Worm (Caenorhabditis elegans) whole organism, late embryonic: ENCODE measurements around the gene smf-2.

Experiments
- K02D7.2 ChIP-seq: sonication (generic microtip); optimal IDR thresholded peaks from 2 replicates; lab custom pipeline; 2017; ENCODE audit warnings: mild to moderate bottlenecking, missing genetic modification characterization, missing compliant biosample characterization
- K09A11.1 ChIP-seq: sonication (generic microtip); optimal IDR thresholded peaks from 2 replicates; lab custom pipeline; 2017; ENCODE audit warnings: antibody characterized with exemption, mild to moderate bottlenecking, missing genetic modification characterization, missing compliant biosample characterization; ENCODE audit not compliant: insufficient read depth
- Y22D7AL.16 ChIP-seq: sonication (generic microtip); optimal IDR thresholded peaks from 2 replicates; lab custom pipeline; 2016; ENCODE audit warnings: missing genetic modification characterization, missing compliant biosample characterization
- ahr-1 ChIP-seq: sonication (generic microtip); optimal IDR thresholded peaks from 2 replicates; lab custom pipeline; 2016; ENCODE audit warnings: missing genetic modification characterization, missing compliant biosample characterization
- ama-1 ChIP-seq: fragments of 150-350 bp; optimal IDR thresholded peaks from 2 replicates; lab custom pipeline; 2014
- ceh-14 ChIP-seq: sonication (generic microtip); optimal IDR thresholded peaks from 2 replicates; lab custom pipeline; 2016; ENCODE audit warnings: missing genotype, missing genetic modification characterization, missing compliant biosample characterization
- ceh-18 ChIP-seq: sonication (generic microtip); optimal IDR thresholded peaks from 2 replicates; lab custom pipeline; 2016; ENCODE audit warnings: missing genetic modification characterization, missing compliant biosample characterization
- ceh-2 ChIP-seq: sonication (generic microtip); optimal IDR thresholded peaks from 2 replicates; lab custom pipeline; 2016; ENCODE audit warnings: missing genotype, missing genetic modification characterization, missing compliant biosample characterization
- ceh-22 ChIP-seq: sonication (generic microtip); optimal IDR thresholded peaks from 2 replicates; lab custom pipeline; 2017; ENCODE audit warnings: missing biosample characterization, missing genetic modification characterization
- ceh-30 ChIP-seq: fragments of 150-350 bp; optimal IDR thresholded peaks from 2 replicates; lab custom pipeline; 2014; ENCODE audit warnings: missing biosample characterization, missing genetic modification characterization
- ceh-31 ChIP-seq: sonication (generic microtip); optimal IDR thresholded peaks from 2 replicates; lab custom pipeline; 2016; ENCODE audit warnings: missing genetic modification characterization, missing compliant biosample characterization
- ceh-34 ChIP-seq: sonication (generic microtip); optimal IDR thresholded peaks from 2 replicates; lab custom pipeline; 2016; ENCODE audit warnings: mild to moderate bottlenecking, missing genetic modification characterization, missing compliant biosample characterization
- ceh-48 ChIP-seq: sonication (generic microtip); optimal IDR thresholded peaks from 2 replicates; lab custom pipeline; 2016; ENCODE audit warnings: missing genetic modification characterization, inconsistent platforms, missing compliant biosample characterization
- ceh-6 ChIP-seq: fragments of 200-800 bp; sonication (Bioruptor generic); optimal IDR thresholded peaks from 2 replicates; lab custom pipeline; 2018; ENCODE audit warnings: mild to moderate bottlenecking, missing genetic modification characterization, missing compliant biosample characterization
- ceh-9 ChIP-seq: sonication (generic microtip); optimal IDR thresholded peaks from 2 replicates; lab custom pipeline; 2016; ENCODE audit warnings: mild to moderate bottlenecking, missing genetic modification characterization, inconsistent platforms, missing compliant biosample characterization
- dve-1 ChIP-seq: sonication (generic microtip); optimal IDR thresholded peaks from 2 replicates; lab custom pipeline; 2017; ENCODE audit warnings: antibody characterized with exemption, mild to moderate bottlenecking, missing genetic modification characterization, missing compliant biosample characterization
- elt-4 ChIP-seq: sonication (generic microtip); optimal IDR thresholded peaks from 2 replicates; lab custom pipeline; 2016; ENCODE audit warnings: missing genetic modification characterization, missing compliant biosample characterization
- ets-4 ChIP-seq: sonication (generic microtip); optimal IDR thresholded peaks from 2 replicates; lab custom pipeline; 2016; ENCODE audit warnings: missing genetic modification characterization, missing compliant biosample characterization
- fax-1 ChIP-seq: sonication (generic microtip); optimal IDR thresholded peaks from 2 replicates; lab custom pipeline; 2016; ENCODE audit warnings: missing genotype, missing genetic modification characterization, missing compliant biosample characterization
- fkh-6 ChIP-seq: sonication (generic microtip); optimal IDR thresholded peaks from 2 replicates; lab custom pipeline; 2016; ENCODE audit warnings: missing genetic modification characterization, missing compliant biosample characterization
- hlh-6 ChIP-seq: sonication (generic microtip); optimal IDR thresholded peaks from 2 replicates; lab custom pipeline; 2016; ENCODE audit warnings: missing genotype, missing genetic modification characterization, missing compliant biosample characterization
- lim-6 ChIP-seq: sonication (generic microtip); optimal IDR thresholded peaks from 2 replicates; lab custom pipeline; 2016; ENCODE audit warnings: missing genetic modification characterization, missing compliant biosample characterization
- lin-11 ChIP-seq: fragments of 200-800 bp; sonication (Bioruptor generic); optimal IDR thresholded peaks from 2 replicates; lab custom pipeline; 2018; ENCODE audit warnings: mild to moderate bottlenecking, missing genetic modification characterization, missing compliant biosample characterization
- madf-2 ChIP-seq: sonication (generic microtip); optimal IDR thresholded peaks from 2 replicates; lab custom pipeline; 2017; ENCODE audit warnings: missing genetic modification characterization, missing compliant biosample characterization
- mec-3 ChIP-seq: sonication (generic microtip); optimal IDR thresholded peaks from 2 replicates; lab custom pipeline; 2016; ENCODE audit warnings: borderline replicate concordance, missing genetic modification characterization, missing compliant biosample characterization
- nhr-11 ChIP-seq: fragments of 150-350 bp; optimal IDR thresholded peaks from 2 replicates; lab custom pipeline; 2014; ENCODE audit warnings: missing biosample characterization, missing genetic modification characterization
- nhr-232 ChIP-seq: sonication (generic microtip); optimal IDR thresholded peaks from 2 replicates; lab custom pipeline; 2016; ENCODE audit warnings: missing genetic modification characterization, missing compliant biosample characterization
- odd-2 ChIP-seq: sonication (generic microtip); optimal IDR thresholded peaks from 2 replicates; lab custom pipeline; 2017; ENCODE audit warnings: antibody characterized with exemption, mild to moderate bottlenecking, missing genetic modification characterization, missing compliant biosample characterization
- pat-9 ChIP-seq: fragments of 200-800 bp; sonication (Bioruptor generic); optimal IDR thresholded peaks from 2 replicates; lab custom pipeline; 2018; ENCODE audit warnings: mild to moderate bottlenecking, missing genetic modification characterization, moderate library complexity, missing compliant biosample characterization
- pha-2 ChIP-seq: sonication (generic microtip); optimal IDR thresholded peaks from 2 replicates; lab custom pipeline; 2017; ENCODE audit warnings: mild to moderate bottlenecking, missing genetic modification characterization, missing compliant biosample characterization
- pqm-1 ChIP-seq: sonication (generic microtip); optimal IDR thresholded peaks from 2 replicates; lab custom pipeline; 2016; ENCODE audit warnings: missing genetic modification characterization, missing compliant biosample characterization
- pros-1 ChIP-seq: fragments of 150-350 bp; optimal IDR thresholded peaks from 2 replicates; lab custom pipeline; 2014; ENCODE audit warnings: missing biosample characterization, missing genetic modification reagents, missing genetic modification characterization
- rnt-1 ChIP-seq: sonication (generic microtip); optimal IDR thresholded peaks from 2 replicates; lab custom pipeline; 2016; ENCODE audit warnings: missing genetic modification characterization, missing compliant biosample characterization
- sdc-2 ChIP-seq: sonication (generic microtip); optimal IDR thresholded peaks from 2 replicates; lab custom pipeline; 2016; ENCODE audit warnings: missing genotype, missing genetic modification characterization, missing compliant biosample characterization
- sox-4 ChIP-seq: sonication (generic microtip); optimal IDR thresholded peaks from 2 replicates; lab custom pipeline; 2017; ENCODE audit warnings: mild to moderate bottlenecking, missing genetic modification characterization, inconsistent platforms, missing compliant biosample characterization
- tbx-2 ChIP-seq: sonication (generic microtip); optimal IDR thresholded peaks from 2 replicates; lab custom pipeline; 2016; ENCODE audit warnings: missing genetic modification characterization, missing compliant biosample characterization
- ttx-3 ChIP-seq: sonication (generic microtip); optimal IDR thresholded peaks from 2 replicates; lab custom pipeline; 2016; ENCODE audit warnings: missing genetic modification reagents, missing genetic modification characterization, missing compliant biosample characterization
- unc-3 ChIP-seq, 2 experiments: fragments of 200-800 bp in 1 of 2; sonication (Bioruptor generic) in 1 of 2; sonication (generic microtip) in 1 of 2; conservative IDR thresholded peaks in 1 of 2; optimal IDR thresholded peaks in 1 of 2; 2 replicates each; pipeline versions ENCODE4 v1.3.6 to Lab custom; 2016 to 2022; ENCODE audit warnings: missing compliant biosample characterization in 2 of 2, missing genetic modification characterization in 2 of 2, missing genetic modification reagents in 1 of 2
- unc-42 ChIP-seq: sonication (generic microtip); optimal IDR thresholded peaks from 2 replicates; lab custom pipeline; 2016; ENCODE audit warnings: missing genotype, missing genetic modification characterization, missing compliant biosample characterization
- zip-5 ChIP-seq: sonication (generic microtip); optimal IDR thresholded peaks from 2 replicates; lab custom pipeline; 2016; ENCODE audit warnings: missing genetic modification characterization, missing compliant biosample characterization

Gene smf-2

ce11 chrX:6687345-6687744 is 31.1 kb downstream of the smf-2 start:
- no peak for TF ChIP-seq fkh-6 (tag; lab: Kevin White, UChicago)
- TF ChIP-seq zip-5 (tag; lab: Kevin White, UChicago) = no peak
- TF ChIP-seq odd-2 (tag; lab: Kevin White, UChicago) = no peak
- no peak for TF ChIP-seq rnt-1 (tag; lab: Kevin White, UChicago)
- TF ChIP-seq tbx-2 (tag; lab: Kevin White, UChicago) = no peak
- TF ChIP-seq ceh-18 (tag; lab: Kevin White, UChicago) = no peak
- no peak for TF ChIP-seq unc-3 (GFP tag; conservative IDR thresholded peaks at IDR 0.05; lab: Robert Waterston, UW)
- no peak for TF ChIP-seq unc-3 (tag; optimal IDR thresholded peaks at IDR 0.05; lab: Kevin White, UChicago)

- TF ChIP-seq pqm-1 (tag; lab: Kevin White, UChicago) (no peak), K02D7.2 (tag; lab: Kevin White, UChicago) (no peak), ceh-18 (tag; lab: Kevin White, UChicago) (no peak), hlh-6 (tag; lab: Kevin White, UChicago) (no peak), odd-2 (tag; lab: Kevin White, UChicago) (no peak), dve-1 (no peak)
These were observed 35.8 kb downstream of the smf-2 start, which contains the start of gene F38B6.8 for ce11 chrX:6682683-6683082. F38B6.8 (minus strand) TSS chrX:6682783.

- TF ChIP-seq pros-1 = no peak
- TF ChIP-seq pat-9 = no peak
- no peak for TF ChIP-seq fax-1
- no peak for TF ChIP-seq zip-5 (tag; lab: Kevin White, UChicago)
- TF ChIP-seq ama-1 = no peak
- TF ChIP-seq ceh-30 (tag; lab: Kevin White, UChicago) = no peak
- no peak for TF ChIP-seq ceh-14 (tag; lab: Kevin White, UChicago)
- TF ChIP-seq ceh-34 (tag; lab: Kevin White, UChicago) = no peak
- no peak for TF ChIP-seq ceh-2
- TF ChIP-seq ceh-48 = no peak
- TF ChIP-seq lin-11 (tag; lab: Kevin White, UChicago) = no peak
- TF ChIP-seq odd-2 (tag; lab: Kevin White, UChicago) = no peak
- no peak for TF ChIP-seq ceh-9 (tag; lab: Kevin White, UChicago)
- TF ChIP-seq ceh-6 (GFP tag; lab: Kevin White, UChicago) = no peak
These were observed 44.1 kb downstream of the smf-2 start, which contains the start of gene F38B6.4 for ce11 chrX:6674333-6674919. F38B6.4 (plus strand) TSS chrX:6674869.

ce11 chrX:6672519-6672918 is 46.0 kb downstream of the smf-2 start, which contains the start of gene col-172:
col-172 (plus strand) TSS chrX:6672819.
- TF ChIP-seq ceh-22 (no peak), Y22D7AL.16 (no peak), nhr-11 (tag; lab: Kevin White, UChicago) (no peak), elt-4 (tag; lab: Kevin White, UChicago) (no peak), pqm-1 (tag; lab: Kevin White, UChicago) (no peak), ets-4 (tag; lab: Kevin White, UChicago) (no peak), ceh-31 (no peak), unc-42 (tag; lab: Kevin White, UChicago) (no peak), tbx-2 (tag; lab: Kevin White, UChicago) (no peak), ceh-2 (no peak), ceh-14 (tag; lab: Kevin White, UChicago) (no peak), nhr-232 (tag; lab: Kevin White, UChicago) (no peak), pha-2 (no peak), ahr-1 (tag; lab: Kevin White, UChicago) (no peak), odd-2 (tag; lab: Kevin White, UChicago) (no peak), madf-2 (tag; lab: Kevin White, UChicago) (no peak), fkh-6 (tag; lab: Kevin White, UChicago) (no peak)

ce11 chrX:6671717-6672116 is 46.8 kb downstream of the smf-2 start:
- TF ChIP-seq nhr-11 (tag; lab: Kevin White, UChicago) (no peak), pat-9 (no peak), tbx-2 (tag; lab: Kevin White, UChicago) (no peak), pha-2 (no peak), nhr-232 (tag; lab: Kevin White, UChicago) (no peak), hlh-6 (tag; lab: Kevin White, UChicago) (no peak), mec-3 (no peak), ceh-2 (no peak), sdc-2 (no peak), ahr-1 (tag; lab: Kevin White, UChicago) (no peak), ets-4 (tag; lab: Kevin White, UChicago) (no peak), lim-6 (tag; lab: Kevin White, UChicago) (no peak), sox-4 (tag; lab: Kevin White, UChicago) (no peak), ceh-6 (GFP tag; lab: Kevin White, UChicago) (no peak), unc-3 (GFP tag; conservative IDR thresholded peaks at IDR 0.05; lab: Robert Waterston, UW) (no peak), unc-3 (tag; optimal IDR thresholded peaks at IDR 0.05; lab: Kevin White, UChicago) (no peak), ceh-34 (tag; lab: Kevin White, UChicago) (no peak), ceh-31 (no peak), ttx-3 (tag; lab: Kevin White, UChicago) (no peak), K09A11.1 (no peak)
